Fruit fly (Drosophila melanogaster) whole organism: ENCODE measurements around the gene CG3199.

Experiments used
- CG8478 ChIP-seq: fragments of >200 bp; optimal IDR thresholded peaks from 2 replicates; lab custom pipeline; 2018; ENCODE audit warnings: inconsistent platforms
- Dll ChIP-seq: fragments of >200 bp; optimal IDR thresholded peaks from 2 replicates; lab custom pipeline; 2017
- EcR ChIP-seq, 2 experiments: fragments of >200 bp; optimal IDR thresholded peaks; 2 replicates each; lab custom pipeline; 2017; ENCODE audit warnings: missing biosample characterization in 2 of 2, missing genetic modification characterization in 2 of 2, missing genetic modification reagents in 2 of 2
- pan ChIP-seq: fragments of >200 bp; optimal IDR thresholded peaks from 2 replicates; lab custom pipeline; 2017
- psq ChIP-seq: fragments of >200 bp; optimal IDR thresholded peaks from 2 replicates; lab custom pipeline; 2017
- usp ChIP-seq: fragments of >200 bp; optimal IDR thresholded peaks from 2 replicates; lab custom pipeline; 2017; ENCODE audit warnings: missing biosample characterization, missing genetic modification characterization, mixed read lengths

The CG3199 gene

DNA sequence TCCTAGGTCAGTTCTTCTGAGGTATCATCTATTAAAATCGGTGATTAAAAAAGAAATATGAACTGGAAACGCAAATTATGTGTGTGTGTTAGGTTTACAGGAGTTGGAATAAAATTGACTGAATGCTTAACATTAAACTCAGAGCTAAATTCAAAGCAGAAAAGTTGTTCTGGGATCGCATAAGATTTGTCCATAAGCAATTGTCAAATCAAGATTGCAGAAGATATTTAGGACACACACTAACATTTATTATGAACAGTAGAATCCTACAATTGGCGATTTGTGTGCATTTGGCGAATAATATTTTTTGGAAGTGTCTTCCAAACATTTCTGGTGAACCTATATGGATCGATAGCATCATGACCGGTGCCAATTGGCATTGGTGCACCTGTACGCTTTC lies 5.2 kb upstream of the CG3199 start, which contains the start of gene CG31533:
TSS of gene CG31533 (minus strand) at position 101 of the 400 bp plus-strand sequence.
- TF ChIP-seq pan (no peak), Dll (no peak), usp (GFP tag; lab: Kevin White, UChicago) (no peak), EcR (GFP tag; optimal IDR thresholded peaks at IDR 0.05; lab: Kevin White, UChicago) (no peak), CG8478 (no peak), psq (no peak)

DNA sequence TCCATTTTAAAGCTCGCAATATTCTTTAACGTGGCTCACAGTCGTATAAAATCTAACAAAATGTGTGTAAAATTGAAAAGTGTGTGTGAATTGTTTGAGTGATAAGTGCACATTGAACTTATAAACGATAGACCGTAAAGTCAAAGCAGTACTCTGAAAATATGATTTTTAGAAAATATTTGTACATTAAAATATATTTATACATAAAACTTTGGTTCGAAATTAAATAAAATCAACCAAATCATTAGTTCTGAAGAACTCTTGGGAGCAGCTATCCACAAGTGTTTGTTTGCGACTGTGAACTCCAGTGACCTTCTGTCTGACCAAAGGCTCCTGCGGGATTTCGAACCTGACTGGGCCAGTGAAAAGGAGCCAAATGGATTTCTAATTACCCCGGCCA lies 2.3 kb upstream of the CG3199 start, which contains the start of gene CG31327:
TSS of gene CG31327 (minus strand) at position 101 of the 400 bp plus-strand sequence.
- no peak for TF ChIP-seq usp (GFP tag; lab: Kevin White, UChicago)
- TF ChIP-seq Dll = no peak
- no peak for TF ChIP-seq CG8478
- no peak for TF ChIP-seq pan
- TF ChIP-seq psq = no peak
- TF ChIP-seq EcR (GFP tag; optimal IDR thresholded peaks at IDR 0.05; lab: Kevin White, UChicago) = no peak
